Worm (Caenorhabditis elegans) whole organism, early embryonic: ENCODE measurements around the gene epg-4.

Experiments
- B0310.2 ChIP-seq: sonication (generic microtip); optimal IDR thresholded peaks from 2 replicates; lab custom pipeline; 2016; ENCODE audit warnings: mild to moderate bottlenecking, missing genetic modification characterization, missing compliant biosample characterization
- F13C5.2 ChIP-seq: sonication (generic microtip); optimal IDR thresholded peaks from 2 replicates; lab custom pipeline; 2017; ENCODE audit warnings: mild to moderate bottlenecking, missing genetic modification characterization, inconsistent platforms, missing compliant biosample characterization
- aly-1 ChIP-seq: sonication (generic microtip); optimal IDR thresholded peaks from 2 replicates; lab custom pipeline; 2016; ENCODE audit warnings: missing genetic modification characterization, missing compliant biosample characterization
- ama-1 ChIP-seq: fragments of 150-350 bp; optimal IDR thresholded peaks from 2 replicates; lab custom pipeline; 2014
- ceh-13 ChIP-seq: fragments of 200-800 bp; sonication (Bioruptor generic); optimal IDR thresholded peaks from 2 replicates; lab custom pipeline; 2018; ENCODE audit warnings: mild to moderate bottlenecking, missing genetic modification characterization, missing compliant biosample characterization
- ceh-36 ChIP-seq: sonication (generic microtip); optimal IDR thresholded peaks from 2 replicates; lab custom pipeline; 2016; ENCODE audit warnings: missing genetic modification characterization, inconsistent platforms, missing compliant biosample characterization
- ets-7 ChIP-seq: sonication (generic microtip); optimal IDR thresholded peaks from 2 replicates; lab custom pipeline; 2016; ENCODE audit warnings: missing genotype, missing genetic modification characterization, missing compliant biosample characterization
- flt-1 ChIP-seq: fragments of 200-800 bp; sonication (Bioruptor generic); IDR thresholded peaks from 2 replicates; pipeline ENCODE4 v1.3.6; 2022; ENCODE audit warnings: missing genetic modification characterization, missing compliant biosample characterization
- hmbx-1 ChIP-seq: sonication (generic microtip); optimal IDR thresholded peaks from 2 replicates; lab custom pipeline; 2016; ENCODE audit warnings: mild to moderate bottlenecking, missing genetic modification characterization, missing compliant biosample characterization
- hmg-4 ChIP-seq: fragments of 200-800 bp; sonication (Bioruptor generic); optimal IDR thresholded peaks from 2 replicates; lab custom pipeline; 2018; ENCODE audit warnings: mild to moderate bottlenecking, missing genetic modification characterization, missing compliant biosample characterization
- hnd-1 ChIP-seq: sonication (generic microtip); optimal IDR thresholded peaks from 2 replicates; lab custom pipeline; 2016; ENCODE audit warnings: missing genetic modification characterization, missing compliant biosample characterization
- pes-1 ChIP-seq: fragments of 200-800 bp; sonication (Bioruptor generic); IDR thresholded peaks from 2 replicates; pipeline ENCODE4 v1.3.6; 2022; ENCODE audit warnings: missing genetic modification reagents, missing genetic modification characterization, missing compliant biosample characterization
- scrt-1 ChIP-seq: fragments of 200-800 bp; sonication (Bioruptor generic); IDR thresholded peaks from 2 replicates; pipeline ENCODE4 v1.3.6; 2022; ENCODE audit warnings: missing genetic modification characterization, missing compliant biosample characterization
- sea-1 ChIP-seq: fragments of 200-800 bp; sonication (Bioruptor generic); conservative IDR thresholded peaks from 2 replicates; pipeline ENCODE4 v1.3.6; 2022; ENCODE audit warnings: missing genetic modification characterization, missing compliant biosample characterization
- tbx-11 ChIP-seq: fragments of 200-800 bp; sonication (Bioruptor generic); IDR thresholded peaks from 2 replicates; pipeline ENCODE4 v1.3.6; 2022; ENCODE audit warnings: missing genetic modification characterization, missing compliant biosample characterization
- tbx-37 ChIP-seq: fragments of 200-800 bp; sonication (Bioruptor generic); conservative IDR thresholded peaks from 2 replicates; pipeline ENCODE4 v1.3.6; 2022; ENCODE audit warnings: missing genetic modification reagents, missing genetic modification characterization, missing compliant biosample characterization
- tra-4 ChIP-seq: sonication (generic microtip); optimal IDR thresholded peaks from 2 replicates; lab custom pipeline; 2017; ENCODE audit warnings: missing genetic modification characterization, missing compliant biosample characterization

epg-4 gene

DNA sequence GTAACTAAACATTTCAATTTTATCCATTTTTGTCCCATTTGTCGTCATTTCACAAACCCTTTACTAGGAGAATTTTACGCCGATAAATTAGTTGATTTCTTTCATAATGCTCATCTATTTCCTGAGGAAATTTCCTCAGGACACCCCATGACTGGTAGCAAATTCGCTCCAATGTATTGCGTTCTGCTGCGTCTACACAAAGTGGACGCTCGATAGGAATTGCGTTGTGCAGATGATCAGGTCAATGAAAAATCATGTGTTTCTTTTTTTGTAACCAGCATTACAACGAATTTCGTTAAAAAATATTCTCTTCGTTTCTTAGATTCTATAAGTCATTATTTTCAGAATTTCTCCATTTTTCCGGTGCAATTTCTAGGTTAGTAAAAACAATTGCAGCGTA, at the start of gene epg-4:
epg-4 (plus strand) TSS at position 346 of the 400 bp plus-strand sequence.
- TF ChIP-seq F13C5.2 (tag; lab: Kevin White, UChicago) (peak; percentile 38), hmbx-1 (no peak)

DNA sequence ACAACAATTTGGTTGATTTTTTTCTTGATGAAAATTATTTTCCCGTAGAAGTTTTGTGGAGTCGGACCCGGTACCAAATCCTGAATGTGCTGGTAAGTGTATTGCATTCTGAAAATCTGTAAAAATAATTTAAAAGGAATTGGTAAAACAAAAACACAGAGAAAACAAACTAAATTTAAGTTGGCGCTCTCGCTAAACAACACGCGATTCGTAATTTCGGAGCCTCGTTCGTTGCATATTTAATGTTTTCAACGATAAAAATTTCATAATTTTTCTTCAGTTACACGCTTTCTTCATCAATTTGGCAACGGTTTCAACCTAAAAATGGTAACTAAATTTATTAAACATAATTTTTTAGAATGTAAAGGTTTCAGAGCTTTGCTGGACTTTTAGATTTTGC, 48.4 kb upstream of the epg-4 start, which contains the start of the genes pot-1 and ggtb-1:
pot-1 (minus strand) TSS at position 120 of the 400 bp plus-strand sequence.
ggtb-1 (plus strand) TSS at position 208 of the 400 bp plus-strand sequence.
- TF ChIP-seq tbx-37 (GFP tag; lab: Robert Waterston, UW) = no peak
- no peak for TF ChIP-seq ceh-13 (GFP tag; lab: Kevin White, UChicago)
- TF ChIP-seq ets-7 (tag; lab: Kevin White, UChicago) = no peak
- no peak for TF ChIP-seq ama-1 (lab: Kevin White, UChicago)
- TF ChIP-seq scrt-1 (GFP tag; lab: Robert Waterston, UW) = no peak
- TF ChIP-seq hmg-4 (GFP tag; lab: Kevin White, UChicago) = no peak
- TF ChIP-seq aly-1 (tag; lab: Kevin White, UChicago) = no peak
- no peak for TF ChIP-seq ceh-36 (tag; lab: Kevin White, UChicago)
- TF ChIP-seq pes-1 (GFP tag; lab: Robert Waterston, UW) = no peak
- TF ChIP-seq hnd-1 (tag; lab: Kevin White, UChicago) = no peak
- no peak for TF ChIP-seq B0310.2 (tag; lab: Kevin White, UChicago)
- no peak for TF ChIP-seq F13C5.2 (tag; lab: Kevin White, UChicago)
- no peak for TF ChIP-seq tra-4
- TF ChIP-seq tbx-11 = no peak
- TF ChIP-seq flt-1 = no peak
- no peak for TF ChIP-seq sea-1
- no peak for TF ChIP-seq hmbx-1

DNA sequence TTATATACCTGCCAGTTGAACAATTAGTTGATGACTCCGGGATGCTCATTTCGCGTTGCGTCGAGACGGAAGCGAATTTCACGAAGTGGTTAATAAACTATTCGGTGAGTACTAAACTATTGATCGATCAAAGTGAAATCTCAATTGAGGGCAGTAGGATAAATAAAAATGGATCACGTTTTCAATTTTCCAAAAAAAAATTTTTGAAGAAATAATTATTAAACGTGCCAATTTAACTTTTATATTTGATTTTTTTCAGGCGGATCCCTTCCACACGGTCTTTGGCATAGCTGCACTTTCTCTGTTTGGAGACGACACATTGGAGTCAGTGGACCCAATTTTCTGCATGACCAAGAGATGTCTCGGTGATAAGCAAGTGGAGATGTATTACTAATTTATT, 46.0 kb upstream of the epg-4 start, which contains the start of gene B0280.17:
B0280.17 (minus strand) TSS at position 101 of the 400 bp plus-strand sequence.
- TF ChIP-seq sea-1 (no peak), ama-1 (lab: Kevin White, UChicago) (no peak), tbx-37 (GFP tag; lab: Robert Waterston, UW) (no peak), hmbx-1 (no peak), hnd-1 (tag; lab: Kevin White, UChicago) (no peak), ets-7 (tag; lab: Kevin White, UChicago) (no peak), aly-1 (tag; lab: Kevin White, UChicago) (no peak), scrt-1 (GFP tag; lab: Robert Waterston, UW) (no peak), ceh-36 (tag; lab: Kevin White, UChicago) (no peak), tbx-11 (no peak), pes-1 (GFP tag; lab: Robert Waterston, UW) (no peak), B0310.2 (tag; lab: Kevin White, UChicago) (no peak), hmg-4 (GFP tag; lab: Kevin White, UChicago) (no peak), ceh-13 (GFP tag; lab: Kevin White, UChicago) (no peak), F13C5.2 (tag; lab: Kevin White, UChicago) (no peak), flt-1 (no peak), tra-4 (no peak)

DNA sequence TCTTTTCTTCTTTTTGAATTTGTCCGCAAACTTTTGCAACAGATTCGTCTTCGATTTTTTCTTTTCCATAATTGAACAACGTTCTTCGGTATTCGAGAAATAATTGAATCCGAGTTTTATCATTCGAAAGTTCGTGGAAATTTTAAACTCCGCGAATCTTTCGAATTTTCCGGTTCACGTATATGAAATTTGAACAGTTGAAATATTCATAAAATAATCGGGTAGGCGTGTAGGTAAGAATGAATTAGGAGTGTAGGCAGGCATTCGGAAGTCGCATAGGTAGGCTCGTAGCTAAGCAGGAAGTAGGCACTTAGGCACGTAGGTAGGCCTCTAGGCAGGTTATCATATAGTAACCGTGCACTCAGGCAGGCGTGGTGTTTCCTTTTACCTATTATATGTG, 43.8 kb upstream of the epg-4 start, which contains the start of gene B0280.11:
B0280.11 (minus strand) TSS at position 101 of the 400 bp plus-strand sequence.
- TF ChIP-seq B0310.2 (tag; lab: Kevin White, UChicago) (no peak), tbx-11 (no peak), tra-4 (no peak), ceh-36 (tag; lab: Kevin White, UChicago) (no peak), aly-1 (tag; lab: Kevin White, UChicago) (no peak), F13C5.2 (tag; lab: Kevin White, UChicago) (no peak), hmg-4 (GFP tag; lab: Kevin White, UChicago) (no peak), hnd-1 (tag; lab: Kevin White, UChicago) (no peak), flt-1 (no peak), ets-7 (tag; lab: Kevin White, UChicago) (no peak), sea-1 (no peak), hmbx-1 (no peak), ceh-13 (GFP tag; lab: Kevin White, UChicago) (no peak)

DNA sequence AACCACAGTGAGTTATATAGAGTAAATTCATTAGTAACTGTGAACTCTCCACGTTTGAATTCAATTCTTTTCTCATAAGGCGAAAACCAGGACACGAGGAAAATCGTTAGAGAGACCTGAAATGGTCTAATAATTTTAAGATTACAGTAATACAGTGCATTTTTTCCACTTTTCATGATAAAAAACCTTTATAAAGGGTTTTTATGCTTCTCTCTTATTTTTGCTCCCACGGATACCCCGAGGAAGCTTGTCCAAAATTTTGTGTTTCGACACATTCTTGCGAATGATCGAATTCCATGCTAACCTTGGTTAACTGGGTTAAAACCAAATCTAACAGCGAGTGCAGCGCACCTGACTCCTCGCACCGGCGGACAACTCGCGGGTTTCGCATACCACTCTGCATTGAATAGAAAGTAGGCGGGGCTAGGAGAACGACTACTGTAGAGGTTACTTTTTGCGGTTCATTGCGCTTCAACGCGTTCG, 41.7 kb upstream of the epg-4 start:
- TF ChIP-seq ama-1 (lab: Kevin White, UChicago) (peak; percentile 76), tra-4 (no peak), hnd-1 (tag; lab: Kevin White, UChicago) (no peak)

DNA sequence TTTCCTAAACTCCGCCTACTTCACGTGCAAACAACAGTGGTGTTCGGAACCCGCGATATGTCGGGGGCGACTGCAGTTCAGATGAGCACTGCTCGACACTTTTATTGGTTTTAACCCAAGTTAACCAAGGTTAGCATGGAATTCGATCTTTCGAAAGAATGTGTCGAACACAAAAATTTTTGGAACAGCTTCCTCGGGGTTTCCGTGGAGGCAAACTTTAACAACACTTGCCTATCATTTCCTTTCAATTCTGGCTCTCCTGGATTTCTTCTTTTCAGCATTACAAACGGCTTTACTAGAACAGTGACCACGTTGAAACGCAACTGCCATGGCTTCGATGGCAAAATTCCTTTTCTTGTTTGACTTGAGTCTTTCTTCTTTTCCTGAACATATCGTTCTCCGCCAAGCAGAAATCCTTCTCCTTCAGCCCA, 40.7 kb upstream of the epg-4 start:
- peak; percentile 8 for TF ChIP-seq hmg-4 (GFP tag; lab: Kevin White, UChicago)
- no peak for TF ChIP-seq pes-1 (GFP tag; lab: Robert Waterston, UW)
- TF ChIP-seq tbx-11 = no peak
- TF ChIP-seq scrt-1 (GFP tag; lab: Robert Waterston, UW) = no peak
- peak; percentile 94 for TF ChIP-seq ama-1 (lab: Kevin White, UChicago)
- TF ChIP-seq ceh-36 (tag; lab: Kevin White, UChicago) = no peak

DNA sequence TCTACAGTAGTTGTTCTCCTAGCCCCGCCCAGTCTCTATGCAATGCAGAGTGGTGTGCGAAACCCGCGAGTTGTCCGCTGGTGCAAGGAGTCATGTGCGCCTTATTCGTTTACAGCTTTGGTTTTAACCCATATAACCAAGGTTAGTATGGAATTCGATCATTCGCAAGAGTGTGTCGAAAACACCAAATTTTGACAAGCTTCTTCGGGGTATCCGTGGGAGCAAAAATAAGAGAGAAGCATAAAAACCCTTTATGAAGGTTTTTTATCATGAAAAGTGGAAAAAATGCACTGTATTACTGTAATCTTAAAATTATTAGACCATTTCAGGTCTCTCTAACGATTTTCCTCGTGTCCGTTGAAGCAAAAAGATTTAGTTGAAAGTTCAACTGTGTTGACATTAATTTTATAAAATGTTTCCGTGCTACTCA, 39.8 kb upstream of the epg-4 start:
- TF ChIP-seq ama-1 (lab: Kevin White, UChicago) (peak; percentile 90), pes-1 (GFP tag; lab: Robert Waterston, UW) (peak; percentile 53; the same call in 1 of the 2 replicates), hnd-1 (tag; lab: Kevin White, UChicago) (no peak), scrt-1 (GFP tag; lab: Robert Waterston, UW) (no peak)

DNA sequence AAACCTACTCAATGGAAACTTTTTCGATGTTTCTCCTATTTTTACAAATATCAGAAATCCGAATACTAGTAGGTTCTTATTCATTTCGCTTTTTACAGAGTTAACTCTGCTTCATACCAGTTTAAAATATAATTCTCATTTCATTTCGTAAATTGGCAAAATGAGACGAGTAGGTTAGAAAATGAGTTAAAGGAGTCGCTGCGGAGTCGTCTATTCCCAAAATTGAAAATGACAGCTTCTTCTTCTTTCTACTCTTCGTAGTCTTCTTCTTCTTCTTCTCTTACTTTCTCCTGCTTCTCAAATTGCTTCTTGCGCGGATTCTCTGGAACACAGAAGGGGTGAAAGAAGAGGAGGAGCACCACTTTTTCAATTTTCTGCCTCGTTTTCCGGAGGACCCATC, 37.2 kb upstream of the epg-4 start, which contains the start of gene glr-2:
glr-2 (minus strand) TSS at position 211 of the 400 bp plus-strand sequence.
- TF ChIP-seq ceh-13 (GFP tag; lab: Kevin White, UChicago) (no peak), tbx-37 (GFP tag; lab: Robert Waterston, UW) (no peak), flt-1 (no peak), hmbx-1 (no peak), scrt-1 (GFP tag; lab: Robert Waterston, UW) (no peak)
